Fruit fly (Drosophila melanogaster) whole organism, embryonic: ENCODE results near the gene CG31191.
A peak's percentile ranks its signal among the peaks of the same experiment; 100 is the strongest.

Source experiments
- Asciz ChIP-seq: fragments of 200-800 bp; sonication (Bioruptor generic); optimal IDR thresholded peaks from 2 replicates; lab custom pipeline; 2017; ENCODE audit warnings: missing biosample characterization, mild to moderate bottlenecking, missing genetic modification characterization, missing genetic modification reagents
- Atf6 ChIP-seq: fragments of 200-800 bp; sonication (Bioruptor generic); IDR thresholded peaks from 2 replicates; pipeline ENCODE4 v1.3.6; 2022; ENCODE audit warnings: missing biosample characterization, missing genetic modification characterization
- Awh ChIP-seq: fragments of 200-800 bp; sonication (Bioruptor generic); IDR thresholded peaks from 2 replicates; pipeline ENCODE4, ENCODE4 v1.3.6; 2022; ENCODE audit warnings: missing biosample characterization, missing genetic modification characterization
- CG10462 ChIP-seq: fragments of 200-800 bp; sonication (Bioruptor generic); optimal IDR thresholded peaks from 2 replicates; lab custom pipeline; 2016; ENCODE audit warnings: missing biosample characterization, missing genetic modification characterization
- CG11504 ChIP-seq: fragments of 200-800 bp; sonication (Bioruptor generic); optimal IDR thresholded peaks from 3 replicates; lab custom pipeline; 2019; ENCODE audit warnings: missing biosample characterization, mild to moderate bottlenecking, missing genetic modification characterization, moderate library complexity
- CG12071 ChIP-seq: fragments of 200-800 bp; sonication (Bioruptor generic); optimal IDR thresholded peaks from 3 replicates; lab custom pipeline; 2018; ENCODE audit warnings: missing biosample characterization, mild to moderate bottlenecking, missing genetic modification characterization
- CG13296 ChIP-seq: fragments of 200-800 bp; sonication (Bioruptor generic); optimal IDR thresholded peaks from 3 replicates; lab custom pipeline; 2018; ENCODE audit warnings: missing biosample characterization, mild to moderate bottlenecking, missing genetic modification characterization
- CG14014 ChIP-seq: fragments of 200-800 bp; sonication (Bioruptor generic); IDR thresholded peaks from 2 replicates; pipeline ENCODE4 v1.3.6; 2022; ENCODE audit warnings: missing biosample characterization, missing genetic modification characterization
- CG15269 ChIP-seq: fragments of 200-800 bp; sonication (Bioruptor generic); optimal IDR thresholded peaks from 2 replicates; lab custom pipeline; 2018; ENCODE audit warnings: missing biosample characterization, mild to moderate bottlenecking, missing genetic modification characterization, moderate library complexity
- CG4730 ChIP-seq: fragments of 200-800 bp; sonication (Bioruptor generic); IDR thresholded peaks from 2 replicates; pipeline ENCODE4 v1.3.6; 2022; ENCODE audit warnings: missing biosample characterization, missing genetic modification characterization
- CG8290 ChIP-seq, 3 experiments: fragments of 200-800 bp; sonication (Bioruptor generic); optimal IDR thresholded peaks; 2 replicates each; lab custom pipeline; 2016 to 2019; ENCODE audit warnings: missing biosample characterization in 3 of 3, missing genetic modification characterization in 3 of 3, mild to moderate bottlenecking in 2 of 3, moderate library complexity in 1 of 3
- E2f2 ChIP-seq: fragments of 200-800 bp; sonication (Bioruptor generic); IDR thresholded peaks from 2 replicates; pipeline ENCODE4 v1.3.6; 2022; ENCODE audit warnings: missing biosample characterization, missing genetic modification characterization
- Ets65A ChIP-seq: fragments of 200-800 bp; sonication (Bioruptor generic); peaks from one replicate; lab custom pipeline; 2016; ENCODE audit warnings: missing biosample characterization, missing genetic modification characterization
- HLH3B ChIP-seq: fragments of 200-800 bp; sonication (Bioruptor generic); IDR thresholded peaks from 2 replicates; pipeline ENCODE4 v1.3.6; 2022; ENCODE audit warnings: missing biosample characterization, missing genetic modification characterization
- HLH54F ChIP-seq: fragments of 200-800 bp; sonication (Bioruptor generic); optimal IDR thresholded peaks from 3 replicates; lab custom pipeline; 2016; ENCODE audit warnings: missing biosample characterization, missing genetic modification characterization
- Hey ChIP-seq: fragments of 200-800 bp; sonication (Bioruptor generic); optimal IDR thresholded peaks from 3 replicates; lab custom pipeline; 2018; ENCODE audit warnings: missing biosample characterization, mild to moderate bottlenecking, missing genetic modification characterization
- Hr51 ChIP-seq, 2 experiments: fragments of 200-800 bp; sonication (Bioruptor generic); optimal IDR thresholded peaks; 2 replicates in 1 of 2; 3 replicates in 1 of 2; lab custom pipeline; 2016 to 2018; ENCODE audit warnings: missing biosample characterization in 2 of 2, missing genetic modification characterization in 2 of 2, mild to moderate bottlenecking in 1 of 2, moderate library complexity in 1 of 2
- Hr78 ChIP-seq, 2 experiments: fragments of 200-800 bp in 1 of 2; fragments of >200 bp in 1 of 2; sonication (Bioruptor generic) in 1 of 2; optimal IDR thresholded peaks; 2 replicates each; lab custom pipeline; 2017 to 2019; ENCODE audit warnings: missing biosample characterization in 2 of 2, missing genetic modification characterization in 2 of 2, mild to moderate bottlenecking in 1 of 2, moderate library complexity in 1 of 2
- Hsf ChIP-seq: fragments of 200-800 bp; sonication (Bioruptor generic); optimal IDR thresholded peaks from 3 replicates; lab custom pipeline; 2016; ENCODE audit warnings: missing biosample characterization, missing genetic modification characterization
- Med ChIP-seq: fragments of 200-800 bp; sonication (Bioruptor generic); peaks from one replicate; lab custom pipeline; 2016; ENCODE audit warnings: missing biosample characterization, missing genetic modification characterization, mild to moderate bottlenecking, inconsistent platforms, moderate library complexity
- Mrtf ChIP-seq: fragments of 200-800 bp; sonication (Bioruptor generic); IDR thresholded peaks from 3 replicates; pipeline ENCODE4 v1.3.6; 2022; ENCODE audit warnings: missing biosample characterization, missing genetic modification characterization
- Opbp ChIP-seq: fragments of 200-800 bp; sonication (Bioruptor generic); IDR thresholded peaks from 3 replicates; pipeline ENCODE4 v1.3.6; 2022; ENCODE audit warnings: missing biosample characterization, missing genetic modification characterization; ENCODE audit not compliant: partially characterized antibody
- Pdp1 ChIP-seq, 2 experiments: fragments of 200-800 bp; sonication (Bioruptor generic); optimal IDR thresholded peaks; 3 replicates each; lab custom pipeline; 2016; ENCODE audit warnings: missing biosample characterization in 2 of 2, missing genetic modification characterization in 2 of 2, mild to moderate bottlenecking in 1 of 2, moderate library complexity in 1 of 2
- ac ChIP-seq: fragments of 200-800 bp; sonication (Bioruptor generic); optimal IDR thresholded peaks from 3 replicates; lab custom pipeline; 2017; ENCODE audit warnings: missing biosample characterization, mild to moderate bottlenecking, missing genetic modification characterization
- ara ChIP-seq: fragments of 200-800 bp; sonication (Bioruptor generic); IDR thresholded peaks from 2 replicates; pipeline ENCODE4 v1.3.6; 2022; ENCODE audit warnings: missing biosample characterization, missing genetic modification characterization
- caup ChIP-seq: fragments of 200-800 bp; sonication (Bioruptor generic); optimal IDR thresholded peaks from 3 replicates; lab custom pipeline; 2017; ENCODE audit warnings: missing biosample characterization, mild to moderate bottlenecking, missing genetic modification characterization, moderate library complexity; ENCODE audit not compliant: severe bottlenecking
- cg ChIP-seq: fragments of 200-800 bp; sonication (Bioruptor generic); optimal IDR thresholded peaks from 3 replicates; lab custom pipeline; 2019; ENCODE audit warnings: missing biosample characterization, mild to moderate bottlenecking, missing genetic modification characterization, moderate library complexity
- chif ChIP-seq, 2 experiments: fragments of 200-800 bp; sonication (Bioruptor generic); optimal IDR thresholded peaks; 3 replicates each; lab custom pipeline; 2016; ENCODE audit warnings: missing biosample characterization in 2 of 2, missing genetic modification characterization in 2 of 2
- crol ChIP-seq: fragments of 200-800 bp; sonication (Bioruptor generic); IDR thresholded peaks from 2 replicates; pipeline ENCODE4 v1.3.6; 2022; ENCODE audit warnings: missing biosample characterization, missing genetic modification characterization
- dysf ChIP-seq: fragments of 200-800 bp; sonication (Bioruptor generic); IDR thresholded peaks from 3 replicates; pipeline ENCODE4 v1.3.6; 2022; ENCODE audit warnings: missing biosample characterization, missing genetic modification characterization
- ewg ChIP-seq: fragments of 200-800 bp; sonication (Bioruptor generic); optimal IDR thresholded peaks from 3 replicates; lab custom pipeline; 2017; ENCODE audit warnings: mild to moderate bottlenecking, missing biosample characterization, missing genetic modification reagents, missing genetic modification characterization
- fd3F ChIP-seq: fragments of 200-800 bp; sonication (Bioruptor generic); optimal IDR thresholded peaks from 2 replicates; lab custom pipeline; 2018; ENCODE audit warnings: missing biosample characterization, mild to moderate bottlenecking, missing genetic modification characterization, moderate library complexity
- fd96Cb ChIP-seq: fragments of 200-800 bp; sonication (Bioruptor generic); optimal IDR thresholded peaks from 2 replicates; lab custom pipeline; 2018; ENCODE audit warnings: missing biosample characterization, mild to moderate bottlenecking, missing genetic modification characterization, moderate library complexity
- ham ChIP-seq: fragments of 200-800 bp; sonication (Bioruptor generic); IDR thresholded peaks from 2 replicates; pipeline ENCODE4 v1.3.6; 2022; ENCODE audit warnings: missing biosample characterization, missing genetic modification characterization
- hb ChIP-seq: fragments of 200-800 bp; sonication (Bioruptor generic); IDR thresholded peaks from 3 replicates; pipeline ENCODE4 v1.3.6; 2022; ENCODE audit warnings: missing biosample characterization, missing genetic modification characterization; ENCODE audit not compliant: partially characterized antibody
- klu ChIP-seq: fragments of 200-800 bp; sonication (Bioruptor generic); IDR thresholded peaks from 2 replicates; pipeline ENCODE4 v1.3.6; 2022; ENCODE audit warnings: missing biosample characterization, missing genetic modification characterization
- onecut ChIP-seq: fragments of 200-800 bp; sonication (Bioruptor generic); IDR thresholded peaks from 2 replicates; pipeline ENCODE4 v1.3.6; 2022; ENCODE audit warnings: missing biosample characterization, missing genetic modification characterization
- ranshi ChIP-seq: fragments of 200-800 bp; sonication (Bioruptor generic); IDR thresholded peaks from 2 replicates; pipeline ENCODE4 v1.3.6; 2022; ENCODE audit warnings: missing biosample characterization, missing genetic modification characterization
- schlank ChIP-seq: fragments of 200-800 bp; sonication (Bioruptor generic); optimal IDR thresholded peaks from 2 replicates; lab custom pipeline; 2018; ENCODE audit warnings: missing biosample characterization, mild to moderate bottlenecking, missing genetic modification characterization
- sens ChIP-seq: fragments of 200-800 bp; sonication (Bioruptor generic); peaks from one replicate; lab custom pipeline; 2016; ENCODE audit warnings: missing biosample characterization, missing genetic modification characterization
- sens-2 ChIP-seq: fragments of 200-800 bp; sonication (Bioruptor generic); IDR thresholded peaks from 2 replicates; pipeline ENCODE4 v1.3.6; 2022; ENCODE audit warnings: missing biosample characterization, missing genetic modification characterization
- seq ChIP-seq: fragments of 200-800 bp; sonication (Bioruptor generic); IDR thresholded peaks from 2 replicates; pipeline ENCODE4 v1.3.6; 2022; ENCODE audit warnings: missing biosample characterization, missing genetic modification characterization
- sob ChIP-seq: fragments of 200-800 bp; sonication (Bioruptor generic); IDR thresholded peaks from 2 replicates; pipeline ENCODE4 v1.3.6; 2022; ENCODE audit warnings: missing biosample characterization, missing genetic modification characterization
- twi ChIP-seq: fragments of 200-800 bp; optimal IDR thresholded peaks from 2 replicates; lab custom pipeline; 2019; ENCODE audit warnings: missing biosample characterization, mild to moderate bottlenecking, missing genetic modification characterization, moderate library complexity
- vnd ChIP-seq: fragments of 200-800 bp; sonication (Bioruptor generic); IDR thresholded peaks from 3 replicates; pipeline ENCODE4 v1.3.6; 2022; ENCODE audit warnings: missing biosample characterization, missing genetic modification characterization; ENCODE audit not compliant: partially characterized antibody

The CG31191 gene

dm6 chr3R:20955932-20956636, 10.8 kb upstream of the CG31191 start (continued):
- TF ChIP-seq sob = no peak
- TF ChIP-seq CG11504 = peak; percentile 1
- TF ChIP-seq Hr51 (GFP tag; optimal IDR thresholded peaks at IDR 0.05; lab: Kevin White, UChicago) = peak in 1 of 2 experiments; percentile 26
- TF ChIP-seq ac = no peak
- no peak for TF ChIP-seq chif (GFP tag; optimal IDR thresholded peaks at IDR 0.05; lab: Kevin White, UChicago)
- no peak for TF ChIP-seq CG4730 (GFP tag; lab: Robert Waterston, UW)
- peak; percentile 24; the same call in 1 of the 3 replicates for TF ChIP-seq dysf (GFP tag; lab: Robert Waterston, UW)
- TF ChIP-seq HLH54F (GFP tag; lab: Kevin White, UChicago) = peak; percentile 8
- TF ChIP-seq CG12071 (GFP tag; lab: Kevin White, UChicago) = no peak
- no peak for TF ChIP-seq Hey (tag; lab: Kevin White, UChicago)

dm6 chr3R:20955119-20955518, 9.8 kb upstream of the CG31191 start:
- TF ChIP-seq schlank (tag; lab: Kevin White, UChicago) (peak; percentile 23), Hey (tag; lab: Kevin White, UChicago) (peak; percentile 7), onecut (GFP tag; lab: Robert Waterston, UW) (peak; percentile 68), Atf6 (0 out of 2 replicates have a peak, but pooled peaks have one; percentile 18), CG8290 (GFP tag; optimal IDR thresholded peaks at IDR 0.05; lab: Kevin White, UChicago) (no peak), CG8290 (tag; optimal IDR thresholded peaks at IDR 0.05; lab: Kevin White, UChicago) (peak in 1 of 2 experiments; percentile 35), sob (0 out of 2 replicates have a peak, but pooled peaks have one; percentile 9), Awh (GFP tag; lab: Robert Waterston, UW) (peak; percentile 52; the same call in 1 of the 2 replicates), fd96Cb (tag; lab: Kevin White, UChicago) (no peak), CG10462 (GFP tag; lab: Kevin White, UChicago) (no peak), cg (GFP tag; lab: Kevin White, UChicago) (no peak), HLH3B (GFP tag; lab: Robert Waterston, UW) (peak; percentile 18; the same call in 1 of the 2 replicates), CG14014 (GFP tag; lab: Robert Waterston, UW) (peak; percentile 57; the same call in 1 of the 2 replicates), Med (GFP tag; lab: Kevin White, UChicago) (peak; percentile 69), CG13296 (peak; percentile 0), Hr78 (GFP tag; optimal IDR thresholded peaks at IDR 0.05; lab: Kevin White, UChicago) (no peak), seq (GFP tag; lab: Robert Waterston, UW) (0 out of 2 replicates have a peak, but pooled peaks have one; percentile 15), ham (GFP tag; lab: Robert Waterston, UW) (no peak), Hsf (GFP tag; lab: Kevin White, UChicago) (no peak), CG15269 (tag; lab: Kevin White, UChicago) (peak; percentile 4), Asciz (GFP tag; lab: Kevin White, UChicago) (peak; percentile 5)

- TF ChIP-seq Opbp (GFP tag; lab: Robert Waterston, UW) (no peak), vnd (GFP tag; lab: Robert Waterston, UW) (no peak), chif (GFP tag; optimal IDR thresholded peaks at IDR 0.05; lab: Kevin White, UChicago) (no peak), sens (GFP tag; lab: Kevin White, UChicago) (peak; percentile 17), twi (tag; lab: Kevin White, UChicago) (no peak), crol (GFP tag; lab: Robert Waterston, UW) (peak; percentile 61), sens-2 (GFP tag; lab: Robert Waterston, UW) (0 out of 2 replicates have a peak, but pooled peaks have one; percentile 10), ranshi (GFP tag; lab: Robert Waterston, UW) (0 out of 2 replicates have a peak, but pooled peaks have one; percentile 11), ara (GFP tag; lab: Robert Waterston, UW) (0 out of 2 replicates have a peak, but pooled peaks have one; percentile 15), ewg (GFP tag; lab: Kevin White, UChicago) (no peak), Med (GFP tag; lab: Kevin White, UChicago) (peak; percentile 24), caup (GFP tag; lab: Kevin White, UChicago) (no peak), hb (GFP tag; lab: Robert Waterston, UW) (no peak), Mrtf (no peak), E2f2 (no peak), Pdp1 (GFP tag; optimal IDR thresholded peaks at IDR 0.05; lab: Kevin White, UChicago) (peak in 1 of 2 experiments; percentile 42), Ets65A (GFP tag; lab: Kevin White, UChicago) (peak; percentile 32), fd3F (GFP tag; lab: Kevin White, UChicago) (no peak), klu (GFP tag; lab: Robert Waterston, UW) (no peak)
Measured at dm6 chr3R:20954531-20954930, 9.2 kb upstream of the CG31191 start.
